Worm (Caenorhabditis elegans): ENCODE results near the gene F59B10.6.

Gene F59B10.6

ce11 chrII:10563368-10563767 is 39.1 kb upstream of the F59B10.6 start, which contains the start of gene cdc-48.1 (continued):
- peak; percentile 100 for TF ChIP-seq lin-38 (GFP tag; IDR thresholded peaks at IDR 0.05)
- TF ChIP-seq nhr-41 (GFP tag; IDR thresholded peaks at IDR 0.05), result peak; percentile 97
- TF ChIP-seq F44E2.7 (GFP tag; IDR thresholded peaks at IDR 0.05), result peak; percentile 95
- TF ChIP-seq nhr-48 (tag; optimal IDR thresholded peaks at IDR 0.05), result peak; percentile 97

ce11 chrII:10559671-10560184 is 35.5 kb upstream of the F59B10.6 start:
- 0 out of 2 replicates have a peak, but pooled peaks have one; percentile 11 for TF ChIP-seq php-3 (GFP tag; IDR thresholded peaks at IDR 0.05)
- TF ChIP-seq tra-1 (GFP tag; IDR thresholded peaks at IDR 0.05), result no peak
- no peak for TF ChIP-seq madf-5 (GFP tag; IDR thresholded peaks at IDR 0.05)
- no peak for TF ChIP-seq zfp-3 (GFP tag; conservative IDR thresholded peaks at IDR 0.05)
- TF ChIP-seq mxl-3 (GFP tag; optimal IDR thresholded peaks at IDR 0.05), result no peak
- no peak for TF ChIP-seq nhr-42 (GFP tag; IDR thresholded peaks at IDR 0.05)
- no peak for TF ChIP-seq daf-8 (GFP tag; IDR thresholded peaks at IDR 0.05)
- no peak for TF ChIP-seq jun-1 (tag; optimal IDR thresholded peaks at IDR 0.05)
- TF ChIP-seq nhr-237 (tag; optimal IDR thresholded peaks at IDR 0.05), result no peak
- TF ChIP-seq F10B5.3 (tag; optimal IDR thresholded peaks at IDR 0.05), result no peak
- no peak for TF ChIP-seq aha-1 (tag)
- no peak for TF ChIP-seq ceh-28 (tag; optimal IDR thresholded peaks at IDR 0.05)
- TF ChIP-seq ceh-82 (tag; optimal IDR thresholded peaks at IDR 0.05), result no peak
- TF ChIP-seq tag-97 (GFP tag; IDR thresholded peaks at IDR 0.05), result no peak
- TF ChIP-seq lsy-2 (tag; optimal IDR thresholded peaks at IDR 0.05), result peak in 1 of 2 experiments; percentile 29
- no peak for TF ChIP-seq mxl-2 (GFP tag; conservative IDR thresholded peaks at IDR 0.05)
- no peak for TF ChIP-seq hlh-30 (tag; optimal IDR thresholded peaks at IDR 0.05; ENCODE audit: insufficient read depth)
- no peak for TF ChIP-seq nhr-6 (tag; optimal IDR thresholded peaks at IDR 0.05)
- TF ChIP-seq fos-1 (tag; optimal IDR thresholded peaks at IDR 0.05), result no peak
- no peak for TF ChIP-seq nhr-111 (GFP tag; optimal IDR thresholded peaks at IDR 0.05)
- TF ChIP-seq ZK337.2 (GFP tag; IDR thresholded peaks at IDR 0.05), result no peak
- no peak for TF ChIP-seq ceh-44 (GFP tag; IDR thresholded peaks at IDR 0.05)
- no peak for TF ChIP-seq egl-43 (GFP tag; IDR thresholded peaks at IDR 0.05)
- TF ChIP-seq unc-39 (tag; optimal IDR thresholded peaks at IDR 0.05), result no peak
- TF ChIP-seq nhr-11 (tag; optimal IDR thresholded peaks at IDR 0.05), result no peak
- TF ChIP-seq hif-1 (tag; optimal IDR thresholded peaks at IDR 0.05), result no peak
- no peak for TF ChIP-seq zip-11 (GFP tag; IDR thresholded peaks at IDR 0.05)
- no peak for TF ChIP-seq F37D6.2 (tag; optimal IDR thresholded peaks at IDR 0.05)
- TF ChIP-seq Y105C5A.15 (GFP tag; IDR thresholded peaks at IDR 0.05), result no peak
- no peak for TF ChIP-seq attf-4 (tag; optimal IDR thresholded peaks at IDR 0.05)
- no peak for TF ChIP-seq lir-3 (tag; optimal IDR thresholded peaks at IDR 0.05)
- no peak for TF ChIP-seq spr-3 (GFP tag; optimal IDR thresholded peaks at IDR 0.05)
- TF ChIP-seq nhr-102 (tag; optimal IDR thresholded peaks at IDR 0.05), result peak; percentile 45
- TF ChIP-seq nhr-10 (tag; optimal IDR thresholded peaks at IDR 0.05), result no peak
- no peak for TF ChIP-seq lin-1 (GFP tag; IDR thresholded peaks at IDR 0.05)
- peak; percentile 32 for TF ChIP-seq nhr-28 (tag; optimal IDR thresholded peaks at IDR 0.05)
- TF ChIP-seq D1046.2 (GFP tag; IDR thresholded peaks at IDR 0.05), result no peak
- TF ChIP-seq skn-1 (tag; optimal IDR thresholded peaks at IDR 0.05), result no peak
- TF ChIP-seq mdl-1 (tag; optimal IDR thresholded peaks at IDR 0.05), result no peak
- no peak for TF ChIP-seq saeg-2 (GFP tag; IDR thresholded peaks at IDR 0.05)
- TF ChIP-seq nhr-48 (tag; optimal IDR thresholded peaks at IDR 0.05), result no peak
- peak; percentile 53; the same call in 1 of the 2 replicates for TF ChIP-seq pha-4 (GFP tag; IDR thresholded peaks at IDR 0.05)
- no peak for TF ChIP-seq pha-4 (tag; optimal IDR thresholded peaks at IDR 0.05)
- TF ChIP-seq mes-2 (tag; optimal IDR thresholded peaks at IDR 0.05; ENCODE audit: poor library complexity, severe bottlenecking), result no peak
- TF ChIP-seq Y5F2A.4 (GFP tag; optimal IDR thresholded peaks at IDR 0.05), result no peak
- TF ChIP-seq spr-1 (tag; optimal IDR thresholded peaks at IDR 0.05), result no peak
- TF ChIP-seq ces-1 (GFP tag; optimal IDR thresholded peaks at IDR 0.05), result no peak
- TF ChIP-seq lin-15B (tag; optimal IDR thresholded peaks at IDR 0.05), result no peak

Data from whole organism, L4 larva.